Worm (Caenorhabditis elegans) whole organism, young adult: ENCODE measurements around the gene F45E1.4.

Source experiments
- B0035.1 ChIP-seq: sonication (generic microtip); optimal IDR thresholded peaks from 2 replicates; lab custom pipeline; 2016; ENCODE audit warnings: missing genetic modification characterization, mild to moderate bottlenecking, missing compliant biosample characterization, missing genotype, missing genetic modification reagents
- D2030.7 ChIP-seq: fragments of 200-800 bp; sonication (Bioruptor generic); IDR thresholded peaks from 2 replicates; pipeline ENCODE4 v1.3.6; 2022; ENCODE audit warnings: missing genetic modification reagents, missing genetic modification characterization, missing compliant biosample characterization
- F33H1.4 ChIP-seq: fragments of 200-800 bp; sonication (Bioruptor generic); IDR thresholded peaks from 2 replicates; pipeline ENCODE4 v1.3.6; 2022; ENCODE audit warnings: missing genetic modification reagents, missing genetic modification characterization, missing compliant biosample characterization
- cebp-2 ChIP-seq: fragments of 200-800 bp; sonication (Bioruptor generic); IDR thresholded peaks from 2 replicates; pipeline ENCODE4 v1.3.6; 2022; ENCODE audit warnings: missing genetic modification characterization, missing compliant biosample characterization
- lin-35 ChIP-seq, 3 experiments: fragments of 150-350 bp in 2 of 3; sonication (generic microtip) in 1 of 3; optimal IDR thresholded peaks; 2 replicates each; lab custom pipeline; 2014 to 2018; ENCODE audit warnings: missing biosample characterization in 3 of 3, missing genetic modification characterization in 3 of 3, missing genetic modification reagents in 3 of 3
- mcd-1 ChIP-seq: fragments of 200-800 bp; sonication (Bioruptor generic); IDR thresholded peaks from 2 replicates; pipeline ENCODE4 v1.3.6; 2022; ENCODE audit warnings: missing genetic modification reagents, missing genetic modification characterization, missing compliant biosample characterization
- nhr-90 ChIP-seq: sonication (generic microtip); optimal IDR thresholded peaks from 2 replicates; lab custom pipeline; 2016; ENCODE audit warnings: missing genotype, mild to moderate bottlenecking, missing genetic modification characterization, missing compliant biosample characterization
- pbrm-1 ChIP-seq: fragments of 200-800 bp; sonication (Bioruptor generic); IDR thresholded peaks from 2 replicates; pipeline ENCODE4 v1.3.6; 2022; ENCODE audit warnings: missing genetic modification reagents, missing genetic modification characterization, missing compliant biosample characterization
- rpc-1 ChIP-seq, 2 experiments: fragments of 150-350 bp in 1 of 2; sonication (generic microtip) in 1 of 2; optimal IDR thresholded peaks; 2 replicates each; lab custom pipeline; 2014 to 2018; ENCODE audit warnings: missing biosample characterization in 1 of 2, missing genetic modification characterization in 1 of 2, missing genetic modification reagents in 1 of 2, missing genotype in 1 of 2
- sdz-38 ChIP-seq: sonication (generic microtip); optimal IDR thresholded peaks from 2 replicates; lab custom pipeline; 2016; ENCODE audit warnings: missing genotype, missing genetic modification characterization, missing compliant biosample characterization
- unc-130 ChIP-seq: sonication (generic microtip); optimal IDR thresholded peaks from 2 replicates; lab custom pipeline; 2016; ENCODE audit warnings: missing genetic modification reagents, missing genetic modification characterization, missing compliant biosample characterization
- zfh-2 ChIP-seq: fragments of 200-800 bp; sonication (Bioruptor generic); conservative IDR thresholded peaks from 2 replicates; pipeline ENCODE4 v1.3.6; 2022; ENCODE audit warnings: missing genetic modification reagents, missing genetic modification characterization, missing compliant biosample characterization

ce11 chrX:7953063-7953337, 32.8 kb upstream of the F45E1.4 start:
- no peak for TF ChIP-seq D2030.7 (GFP tag; lab: Robert Waterston, UW)
- TF ChIP-seq unc-130 = no peak
- TF ChIP-seq mcd-1 (GFP tag; lab: Robert Waterston, UW) = no peak
- TF ChIP-seq B0035.1 (tag; lab: Kevin White, UChicago) = no peak
- no peak for TF ChIP-seq cebp-2 (GFP tag; lab: Robert Waterston, UW)
- no peak for TF ChIP-seq zfh-2
- TF ChIP-seq sdz-38 (tag; lab: Kevin White, UChicago) = no peak
- TF ChIP-seq nhr-90 = no peak
- no peak for TF ChIP-seq rpc-1 (optimal IDR thresholded peaks at IDR 0.05; lab: Kevin White, UChicago)
- TF ChIP-seq rpc-1 (tag; optimal IDR thresholded peaks at IDR 0.05; lab: Kevin White, UChicago) = no peak
- no peak for TF ChIP-seq F33H1.4 (GFP tag; lab: Robert Waterston, UW)
- TF ChIP-seq lin-35 (GFP tag; optimal IDR thresholded peaks at IDR 0.05; lab: Kevin White, UChicago) = no peak
- no peak for TF ChIP-seq pbrm-1 (GFP tag; lab: Robert Waterston, UW)
